Worm (Caenorhabditis elegans): ENCODE results near the gene ZK1098.12.

Gene ZK1098.12

ce11 chrIII:9544820-9545219 is at the start of gene ZK1098.12:
Gene ZK1098.12, plus strand, starts transcription at chrIII:9545120.
- no peak for TF ChIP-seq dao-5 (tag; optimal IDR thresholded peaks at IDR 0.05)
- no peak for TF ChIP-seq him-1 (tag; optimal IDR thresholded peaks at IDR 0.05)
- TF ChIP-seq W03F9.2 (tag; optimal IDR thresholded peaks at IDR 0.05), result no peak

- TF ChIP-seq him-1 (tag; optimal IDR thresholded peaks at IDR 0.05) (no peak), dao-5 (tag; optimal IDR thresholded peaks at IDR 0.05) (no peak)
Measured at ce11 chrIII:9496083-9496482, 48.8 kb upstream of the ZK1098.12 start.

ce11 chrIII:9497412-9497811 is 47.5 kb upstream of the ZK1098.12 start:
- no peak for TF ChIP-seq him-1 (tag; optimal IDR thresholded peaks at IDR 0.05)
- TF ChIP-seq dao-5 (tag; optimal IDR thresholded peaks at IDR 0.05), result no peak

ce11 chrIII:9500267-9500666 is 44.7 kb upstream of the ZK1098.12 start, which contains the start of gene sod-4:
Gene sod-4, minus strand, starts transcription at chrIII:9500375.
- TF ChIP-seq dao-5 (tag; optimal IDR thresholded peaks at IDR 0.05) (no peak), W03F9.2 (tag; optimal IDR thresholded peaks at IDR 0.05) (no peak), him-1 (tag; optimal IDR thresholded peaks at IDR 0.05) (no peak)

ce11 chrIII:9501072-9501471 is 43.8 kb upstream of the ZK1098.12 start:
- TF ChIP-seq him-1 (tag; optimal IDR thresholded peaks at IDR 0.05) (no peak), dao-5 (tag; optimal IDR thresholded peaks at IDR 0.05) (no peak), W03F9.2 (tag; optimal IDR thresholded peaks at IDR 0.05) (no peak)

- TF ChIP-seq dao-5 (tag; optimal IDR thresholded peaks at IDR 0.05) (no peak), W03F9.2 (tag; optimal IDR thresholded peaks at IDR 0.05) (no peak), him-1 (tag; optimal IDR thresholded peaks at IDR 0.05) (no peak)
Measured at ce11 chrIII:9502155-9502714, 42.7 kb upstream of the ZK1098.12 start.

- no peak for TF ChIP-seq him-1 (tag; optimal IDR thresholded peaks at IDR 0.05)
- no peak for TF ChIP-seq W03F9.2 (tag; optimal IDR thresholded peaks at IDR 0.05)
- no peak for TF ChIP-seq dao-5 (tag; optimal IDR thresholded peaks at IDR 0.05)
Measured at ce11 chrIII:9504347-9504746, 40.6 kb upstream of the ZK1098.12 start.

ce11 chrIII:9507799-9508198 is 37.1 kb upstream of the ZK1098.12 start, which contains the start of gene vha-14:
Gene vha-14, plus strand, starts transcription at chrIII:9508100.
- TF ChIP-seq him-1 (tag; optimal IDR thresholded peaks at IDR 0.05), result no peak
- peak; percentile 29 for TF ChIP-seq W03F9.2 (tag; optimal IDR thresholded peaks at IDR 0.05)

- TF ChIP-seq dao-5 (tag; optimal IDR thresholded peaks at IDR 0.05), result peak; percentile 46
- TF ChIP-seq him-1 (tag; optimal IDR thresholded peaks at IDR 0.05), result no peak
Measured at ce11 chrIII:9509764-9510370, 35.1 kb upstream of the ZK1098.12 start.

ce11 chrIII:9511055-9511520 is 33.8 kb upstream of the ZK1098.12 start, which contains the start of gene F55H2.5:
Gene F55H2.5, plus strand, starts transcription at chrIII:9511470.
- TF ChIP-seq dao-5 (tag; optimal IDR thresholded peaks at IDR 0.05) (no peak), W03F9.2 (tag; optimal IDR thresholded peaks at IDR 0.05) (no peak), him-1 (tag; optimal IDR thresholded peaks at IDR 0.05) (no peak)

ce11 chrIII:9511660-9512059 is 33.3 kb upstream of the ZK1098.12 start:
- TF ChIP-seq him-1 (tag; optimal IDR thresholded peaks at IDR 0.05), result no peak
- TF ChIP-seq dao-5 (tag; optimal IDR thresholded peaks at IDR 0.05), result no peak
- no peak for TF ChIP-seq W03F9.2 (tag; optimal IDR thresholded peaks at IDR 0.05)

- TF ChIP-seq dao-5 (tag; optimal IDR thresholded peaks at IDR 0.05) (no peak), W03F9.2 (tag; optimal IDR thresholded peaks at IDR 0.05) (no peak), him-1 (tag; optimal IDR thresholded peaks at IDR 0.05) (no peak)
Measured at ce11 chrIII:9513006-9513405, 31.9 kb upstream of the ZK1098.12 start.

ce11 chrIII:9513569-9513968 is 31.4 kb upstream of the ZK1098.12 start, which contains the start of gene F55H2.8:
Gene F55H2.8, plus strand, starts transcription at chrIII:9513869.
- no peak for TF ChIP-seq dao-5 (tag; optimal IDR thresholded peaks at IDR 0.05)
- no peak for TF ChIP-seq W03F9.2 (tag; optimal IDR thresholded peaks at IDR 0.05)
- no peak for TF ChIP-seq him-1 (tag; optimal IDR thresholded peaks at IDR 0.05)

- no peak for TF ChIP-seq W03F9.2 (tag; optimal IDR thresholded peaks at IDR 0.05)
- TF ChIP-seq him-1 (tag; optimal IDR thresholded peaks at IDR 0.05), result no peak
- no peak for TF ChIP-seq dao-5 (tag; optimal IDR thresholded peaks at IDR 0.05)
Measured at ce11 chrIII:9516148-9516547, 28.8 kb upstream of the ZK1098.12 start, which contains the start of gene F55H2.7. Gene F55H2.7, minus strand, starts transcription at chrIII:9516248.
